Worm (Caenorhabditis elegans) whole organism, young adult: ENCODE measurements around the gene C36A4.4.

Experiments used
- B0019.2 ChIP-seq: fragments of 200-800 bp; sonication (Bioruptor generic); conservative IDR thresholded peaks from 2 replicates; pipeline ENCODE4 v1.3.6; 2022; ENCODE audit warnings: missing genetic modification reagents, missing genetic modification characterization, missing compliant biosample characterization
- B0261.1 ChIP-seq: sonication (generic microtip); optimal IDR thresholded peaks from 2 replicates; lab custom pipeline; 2016; ENCODE audit warnings: mild to moderate bottlenecking, missing genetic modification characterization, moderate library complexity, missing compliant biosample characterization
- C17E4.6 ChIP-seq: fragments of 200-800 bp; sonication (Bioruptor generic); IDR thresholded peaks from 2 replicates; pipeline ENCODE4 v1.3.6; 2022; ENCODE audit warnings: missing genetic modification reagents, missing genetic modification characterization, missing compliant biosample characterization
- D2030.7 ChIP-seq: fragments of 200-800 bp; sonication (Bioruptor generic); IDR thresholded peaks from 2 replicates; pipeline ENCODE4 v1.3.6; 2022; ENCODE audit warnings: missing genetic modification reagents, missing genetic modification characterization, missing compliant biosample characterization
- F23B12.7 ChIP-seq: sonication (generic microtip); optimal IDR thresholded peaks from 2 replicates; lab custom pipeline; 2017; ENCODE audit warnings: missing genetic modification characterization, mild to moderate bottlenecking, missing compliant biosample characterization, antibody characterized with exemption, moderate library complexity; ENCODE audit not compliant: insufficient read depth
- F39B2.1 ChIP-seq: fragments of 200-800 bp; sonication (Bioruptor generic); IDR thresholded peaks from 2 replicates; pipeline ENCODE4 v1.3.6; 2022; ENCODE audit warnings: missing genetic modification reagents, missing genetic modification characterization, missing compliant biosample characterization
- T07F8.4 ChIP-seq: sonication (generic microtip); optimal IDR thresholded peaks from 2 replicates; lab custom pipeline; 2016; ENCODE audit warnings: mild to moderate bottlenecking, missing genetic modification characterization, moderate library complexity, missing compliant biosample characterization
- Y53F4B.3 ChIP-seq: fragments of 200-800 bp; sonication (Bioruptor generic); IDR thresholded peaks from 2 replicates; pipeline ENCODE4 v1.3.6; 2022; ENCODE audit warnings: missing genetic modification reagents, missing genetic modification characterization, missing compliant biosample characterization
- Y53G8AR.9 ChIP-seq: fragments of 200-800 bp; sonication (Bioruptor generic); conservative IDR thresholded peaks from 2 replicates; pipeline ENCODE4 v1.3.6; 2022; ENCODE audit warnings: missing genetic modification reagents, missing genetic modification characterization, missing compliant biosample characterization
- Y79H2A.3 ChIP-seq: fragments of 200-800 bp; sonication (Bioruptor generic); conservative IDR thresholded peaks from 2 replicates; pipeline ENCODE4 v1.3.6; 2022; ENCODE audit warnings: missing genetic modification reagents, missing genetic modification characterization, missing compliant biosample characterization
- ZK185.1 ChIP-seq: sonication (generic microtip); optimal IDR thresholded peaks from 2 replicates; lab custom pipeline; 2016; ENCODE audit warnings: mild to moderate bottlenecking, missing genetic modification characterization, missing compliant biosample characterization; ENCODE audit not compliant: poor library complexity, severe bottlenecking
- ama-1 ChIP-seq, 3 experiments: fragments of 150-350 bp in 1 of 3; sonication (generic microtip) in 2 of 3; optimal IDR thresholded peaks; 2 replicates each; lab custom pipeline; 2014 to 2018; ENCODE audit warnings: missing biosample characterization in 2 of 3, missing genetic modification characterization in 2 of 3, missing genetic modification reagents in 2 of 3
- aptf-3 ChIP-seq: fragments of 200-800 bp; sonication (Bioruptor generic); IDR thresholded peaks from 2 replicates; pipeline ENCODE4 v1.3.6; 2022; ENCODE audit warnings: missing genetic modification characterization, missing compliant biosample characterization
- athp-1 ChIP-seq: sonication (generic microtip); optimal IDR thresholded peaks from 2 replicates; lab custom pipeline; 2017; ENCODE audit warnings: mild to moderate bottlenecking, missing genetic modification characterization, missing compliant biosample characterization
- bed-1 ChIP-seq: fragments of 200-800 bp; sonication (Bioruptor generic); IDR thresholded peaks from 2 replicates; pipeline ENCODE4 v1.3.6; 2022; ENCODE audit warnings: missing genetic modification reagents, missing genetic modification characterization, missing compliant biosample characterization
- ccch-3 ChIP-seq: fragments of 200-800 bp; sonication (Bioruptor generic); optimal IDR thresholded peaks from 2 replicates; lab custom pipeline; 2018; ENCODE audit warnings: mild to moderate bottlenecking, missing genetic modification characterization, missing compliant biosample characterization
- ceh-40 ChIP-seq: fragments of 200-800 bp; sonication (Bioruptor generic); IDR thresholded peaks from 2 replicates; pipeline ENCODE4 v1.3.6; 2022; ENCODE audit warnings: missing genetic modification characterization, missing compliant biosample characterization
- ceh-79 ChIP-seq: sonication (generic microtip); optimal IDR thresholded peaks from 2 replicates; lab custom pipeline; 2017; ENCODE audit warnings: mild to moderate bottlenecking, missing genetic modification characterization, missing compliant biosample characterization
- efl-1 ChIP-seq: fragments of 150-350 bp; optimal IDR thresholded peaks from 2 replicates; lab custom pipeline; 2014; ENCODE audit warnings: missing biosample characterization, missing genetic modification reagents, missing genetic modification characterization
- egl-18 ChIP-seq: fragments of 200-800 bp; sonication (Bioruptor generic); IDR thresholded peaks from 2 replicates; pipeline ENCODE4 v1.3.6; 2022; ENCODE audit warnings: missing genetic modification reagents, missing genetic modification characterization, missing compliant biosample characterization
- fkh-3 ChIP-seq: sonication (generic microtip); optimal IDR thresholded peaks from 2 replicates; lab custom pipeline; 2016; ENCODE audit warnings: mild to moderate bottlenecking, missing genetic modification characterization, missing compliant biosample characterization
- hmg-20 ChIP-seq: fragments of 200-800 bp; sonication (Bioruptor generic); IDR thresholded peaks from 2 replicates; pipeline ENCODE4 v1.3.6; 2022; ENCODE audit warnings: missing genetic modification reagents, missing genetic modification characterization, missing compliant biosample characterization
- hsf-1 ChIP-seq: fragments of 200-800 bp; sonication (Bioruptor generic); IDR thresholded peaks from 2 replicates; pipeline ENCODE4 v1.3.6; 2022; ENCODE audit warnings: missing genetic modification reagents, missing genetic modification characterization, missing compliant biosample characterization
- lin-26 ChIP-seq: fragments of 200-800 bp; sonication (Bioruptor generic); IDR thresholded peaks from 2 replicates; pipeline ENCODE4 v1.3.6; 2022; ENCODE audit warnings: missing genetic modification reagents, missing genetic modification characterization, missing compliant biosample characterization
- lsy-27 ChIP-seq: sonication (generic microtip); optimal IDR thresholded peaks from 2 replicates; lab custom pipeline; 2017; ENCODE audit warnings: missing genetic modification characterization, mild to moderate bottlenecking, missing compliant biosample characterization, antibody characterized with exemption, missing genotype, borderline replicate concordance; ENCODE audit not compliant: insufficient read depth
- madf-6 ChIP-seq: fragments of 200-800 bp; sonication (Bioruptor generic); IDR thresholded peaks from 2 replicates; pipeline ENCODE4 v1.3.6; 2022; ENCODE audit warnings: missing genetic modification reagents, missing genetic modification characterization, missing compliant biosample characterization
- mcd-1 ChIP-seq: fragments of 200-800 bp; sonication (Bioruptor generic); IDR thresholded peaks from 2 replicates; pipeline ENCODE4 v1.3.6; 2022; ENCODE audit warnings: missing genetic modification reagents, missing genetic modification characterization, missing compliant biosample characterization
- mxl-1 ChIP-seq: sonication (generic microtip); optimal IDR thresholded peaks from 2 replicates; lab custom pipeline; 2016; ENCODE audit warnings: missing genetic modification characterization, missing compliant biosample characterization
- nfya-1 ChIP-seq: sonication (generic microtip); optimal IDR thresholded peaks from 2 replicates; lab custom pipeline; 2017; ENCODE audit warnings: antibody characterized with exemption, missing compliant biosample characterization, missing genetic modification characterization, borderline replicate concordance; ENCODE audit not compliant: insufficient read depth
- nfya-2 ChIP-seq: fragments of 200-800 bp; sonication (Bioruptor generic); IDR thresholded peaks from 2 replicates; pipeline ENCODE4 v1.3.6; 2022; ENCODE audit warnings: missing genetic modification reagents, missing genetic modification characterization, missing compliant biosample characterization
- nfyb-1 ChIP-seq: fragments of 200-800 bp; sonication (Bioruptor generic); IDR thresholded peaks from 2 replicates; pipeline ENCODE4 v1.3.6; 2022; ENCODE audit warnings: missing genetic modification reagents, missing genetic modification characterization, missing compliant biosample characterization
- nhr-179 ChIP-seq: sonication (generic microtip); optimal IDR thresholded peaks from 2 replicates; lab custom pipeline; 2016; ENCODE audit warnings: mild to moderate bottlenecking, missing genetic modification characterization, missing compliant biosample characterization
- nhr-80 ChIP-seq: sonication (generic microtip); optimal IDR thresholded peaks from 2 replicates; lab custom pipeline; 2016; ENCODE audit warnings: missing genetic modification characterization, missing compliant biosample characterization
- nhr-90 ChIP-seq: sonication (generic microtip); optimal IDR thresholded peaks from 2 replicates; lab custom pipeline; 2016; ENCODE audit warnings: missing genotype, mild to moderate bottlenecking, missing genetic modification characterization, missing compliant biosample characterization
- rcor-1 ChIP-seq: fragments of 200-800 bp; sonication (Bioruptor generic); IDR thresholded peaks from 2 replicates; pipeline ENCODE4 v1.3.6; 2022; ENCODE audit warnings: missing genetic modification reagents, missing genetic modification characterization, missing compliant biosample characterization
- rec-8 ChIP-seq, 2 experiments: sonication (generic microtip); optimal IDR thresholded peaks; 2 replicates each; lab custom pipeline; 2016; ENCODE audit warnings: mild to moderate bottlenecking in 2 of 2, missing genetic modification characterization in 2 of 2, missing genetic modification reagents in 2 of 2, missing genotype in 2 of 2, missing biosample characterization in 1 of 2, missing compliant biosample characterization in 1 of 2, moderate library complexity in 1 of 2
- snpc-1.1 ChIP-seq: sonication (generic microtip); optimal IDR thresholded peaks from 2 replicates; lab custom pipeline; 2017; ENCODE audit warnings: missing genetic modification characterization, mild to moderate bottlenecking, missing compliant biosample characterization, antibody characterized with exemption, moderate library complexity, missing genotype, missing genetic modification reagents; ENCODE audit not compliant: insufficient read depth
- snpc-1.3 ChIP-seq: sonication (generic microtip); optimal IDR thresholded peaks from 2 replicates; lab custom pipeline; 2017; ENCODE audit warnings: missing genetic modification characterization, mild to moderate bottlenecking, missing compliant biosample characterization, antibody characterized with exemption, moderate library complexity, missing genotype, missing genetic modification reagents; ENCODE audit not compliant: insufficient read depth
- somi-1 ChIP-seq: fragments of 200-800 bp; sonication (Bioruptor generic); optimal IDR thresholded peaks from 2 replicates; lab custom pipeline; 2018; ENCODE audit warnings: mild to moderate bottlenecking, missing genetic modification characterization, missing compliant biosample characterization
- sptf-2 ChIP-seq: fragments of 200-800 bp; sonication (Bioruptor generic); optimal IDR thresholded peaks from 2 replicates; lab custom pipeline; 2018; ENCODE audit warnings: mild to moderate bottlenecking, missing genetic modification characterization, missing compliant biosample characterization
- tbx-9 ChIP-seq: sonication (generic microtip); optimal IDR thresholded peaks from 2 replicates; lab custom pipeline; 2016; ENCODE audit warnings: borderline replicate concordance, missing genetic modification characterization, inconsistent platforms, missing compliant biosample characterization
- unc-130 ChIP-seq: sonication (generic microtip); optimal IDR thresholded peaks from 2 replicates; lab custom pipeline; 2016; ENCODE audit warnings: missing genetic modification reagents, missing genetic modification characterization, missing compliant biosample characterization
- unc-62 ChIP-seq: fragments of 150-350 bp; optimal IDR thresholded peaks from 2 replicates; lab custom pipeline; 2014; ENCODE audit warnings: missing biosample characterization, missing genetic modification reagents, missing genetic modification characterization
- ztf-6 ChIP-seq: fragments of 200-800 bp; sonication (Bioruptor generic); IDR thresholded peaks from 2 replicates; pipeline ENCODE4 v1.3.6; 2022; ENCODE audit warnings: missing genetic modification reagents, missing genetic modification characterization, missing compliant biosample characterization

The C36A4.4 gene

DNA sequence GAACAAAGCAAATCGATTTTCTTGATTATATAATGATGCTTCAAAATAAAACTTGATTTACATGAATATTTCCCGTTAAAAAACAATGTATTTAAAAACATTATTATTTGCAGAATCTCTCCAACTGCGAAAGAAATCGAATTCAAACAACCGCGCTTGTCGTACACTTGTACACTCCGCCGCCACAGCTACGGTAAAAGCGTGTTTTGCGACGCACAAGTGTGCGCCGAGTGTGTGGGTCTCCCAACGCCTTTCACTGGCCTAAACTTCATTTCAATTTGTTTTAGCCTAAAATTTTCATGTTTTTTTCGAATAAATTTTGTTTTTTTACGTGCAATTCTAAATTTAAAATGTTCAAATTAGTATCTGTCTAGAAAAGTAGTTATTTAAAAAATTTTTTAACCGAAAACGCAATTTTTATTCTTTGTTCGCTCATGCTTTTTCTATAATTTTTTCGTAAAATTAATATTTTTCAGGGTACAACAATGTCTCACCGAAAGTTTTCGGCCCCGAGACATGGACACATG, 24.0 kb upstream of the C36A4.4 start, which contains the start of gene rpl-3 (continued):
- TF ChIP-seq athp-1 (peak; percentile 100), egl-18 (GFP tag; lab: Robert Waterston, UW) (peak; percentile 100), ceh-40 (GFP tag; lab: Robert Waterston, UW) (peak; percentile 96), ccch-3 (GFP tag; lab: Kevin White, UChicago) (peak; percentile 99), nhr-179 (tag; lab: Kevin White, UChicago) (peak; percentile 68)

DNA sequence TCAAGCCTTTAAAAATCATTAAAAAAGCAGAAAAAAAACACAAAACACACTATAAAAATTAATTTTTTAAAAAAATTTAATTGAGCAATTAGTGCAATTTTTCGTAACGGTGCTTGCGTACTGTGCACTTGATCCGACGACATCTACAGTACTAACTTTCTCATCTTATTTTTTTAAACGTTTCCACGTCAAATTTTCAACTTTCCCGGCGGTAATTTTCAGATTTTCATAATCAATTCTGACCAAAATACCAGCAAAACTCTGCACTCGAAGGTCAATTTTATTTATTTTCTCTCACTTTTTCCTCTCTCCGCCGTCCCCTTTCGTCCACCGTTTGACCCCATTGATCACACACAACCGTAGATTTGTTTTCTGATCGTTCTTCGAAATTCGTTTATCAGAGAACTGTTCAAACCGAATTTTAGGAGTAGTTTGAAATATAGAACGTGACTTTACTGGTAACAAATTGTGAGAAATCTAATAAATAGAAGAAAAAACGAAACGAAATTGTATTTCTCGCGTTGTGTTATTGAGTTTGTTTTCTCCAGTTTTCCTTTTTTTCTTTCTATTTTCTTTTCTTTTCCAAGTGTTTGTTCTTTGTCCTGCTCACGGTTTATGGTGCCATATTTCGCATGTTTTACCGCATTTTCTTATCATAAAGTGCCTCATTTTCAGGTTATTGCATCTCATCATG, 20.5 kb upstream of the C36A4.4 start, which contains the start of gene acs-19:
Gene acs-19, plus strand, starts transcription at position 676 of the 694 bp plus-strand sequence.
- TF ChIP-seq B0019.2 (GFP tag; lab: Robert Waterston, UW) (no peak), lsy-27 (tag; lab: Kevin White, UChicago) (no peak), Y79H2A.3 (GFP tag; lab: Robert Waterston, UW) (no peak), rec-8 (tag; optimal IDR thresholded peaks at IDR 0.05; lab: Kevin White, UChicago) (no peak), ceh-79 (tag; lab: Kevin White, UChicago) (no peak), lin-26 (GFP tag; lab: Robert Waterston, UW) (no peak), nfya-1 (tag; lab: Kevin White, UChicago) (no peak), madf-6 (peak; percentile 76), ztf-6 (GFP tag; lab: Robert Waterston, UW) (no peak), nhr-179 (tag; lab: Kevin White, UChicago) (no peak), B0261.1 (tag; lab: Kevin White, UChicago) (no peak), snpc-1.1 (tag; lab: Kevin White, UChicago) (no peak), nhr-90 (tag; lab: Kevin White, UChicago) (no peak), aptf-3 (GFP tag; lab: Robert Waterston, UW) (no peak), T07F8.4 (tag; lab: Kevin White, UChicago) (no peak), unc-130 (GFP tag; lab: Kevin White, UChicago) (no peak), Y53F4B.3 (no peak), C17E4.6 (GFP tag; lab: Robert Waterston, UW) (no peak), mxl-1 (no peak), rcor-1 (GFP tag; lab: Robert Waterston, UW) (no peak), bed-1 (GFP tag; lab: Robert Waterston, UW) (no peak), tbx-9 (tag; lab: Kevin White, UChicago) (no peak), nfyb-1 (GFP tag; lab: Robert Waterston, UW) (0 out of 2 replicates have a peak, but pooled peaks have one; percentile 63), Y53G8AR.9 (no peak), athp-1 (no peak), ZK185.1 (tag; lab: Kevin White, UChicago) (no peak), snpc-1.3 (tag; lab: Kevin White, UChicago) (no peak), nfya-2 (GFP tag; lab: Robert Waterston, UW) (no peak), D2030.7 (GFP tag; lab: Robert Waterston, UW) (0 out of 2 replicates have a peak, but pooled peaks have one; percentile 15), fkh-3 (no peak), nhr-80 (tag; lab: Kevin White, UChicago) (no peak), hsf-1 (GFP tag; lab: Robert Waterston, UW) (no peak), mcd-1 (no peak), sptf-2 (GFP tag; lab: Kevin White, UChicago) (no peak), unc-62 (no peak), F23B12.7 (tag; lab: Kevin White, UChicago) (no peak), efl-1 (GFP tag; lab: Kevin White, UChicago) (peak; percentile 69), ama-1 (optimal IDR thresholded peaks at IDR 0.05; lab: Kevin White, UChicago) (peak; percentile 11), ama-1 (GFP tag; optimal IDR thresholded peaks at IDR 0.05; lab: Kevin White, UChicago) (no peak), somi-1 (no peak), F39B2.1 (GFP tag; lab: Robert Waterston, UW) (no peak), hmg-20 (no peak)
